Worm (Caenorhabditis elegans): ENCODE data around the gene F20D6.2.
A peak's percentile ranks its signal among the peaks of the same experiment; 100 is the strongest.

The F20D6.2 gene

DNA sequence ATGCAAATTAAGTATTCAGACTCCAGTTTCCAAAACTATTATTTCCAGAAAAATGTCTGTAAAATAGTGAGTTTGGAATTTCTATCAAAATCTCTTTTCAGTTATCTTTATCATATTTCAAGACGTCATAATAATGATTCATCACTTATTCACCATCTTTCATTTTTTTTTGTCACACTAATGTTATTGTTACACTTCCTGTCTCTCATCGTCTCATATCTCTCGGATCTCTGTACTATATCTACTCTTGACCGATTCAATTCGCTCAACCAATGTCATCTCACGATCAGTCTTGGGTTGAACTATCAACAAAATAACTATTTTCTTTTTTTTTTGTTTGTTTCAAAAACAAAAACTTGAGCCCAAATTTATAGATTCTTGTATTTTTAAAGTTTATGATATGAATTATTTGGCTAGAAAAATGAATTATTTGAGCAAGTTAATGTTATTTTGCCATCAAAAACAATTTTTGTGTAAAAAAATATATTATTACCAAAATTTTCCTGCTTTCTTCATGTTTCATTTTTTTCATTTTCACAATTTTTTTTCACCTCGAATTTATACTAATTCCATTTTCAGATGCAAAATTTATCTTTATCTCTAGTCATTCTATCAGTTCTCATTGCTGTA lies 15.5 kb downstream of the F20D6.2 start, which contains the start of gene cri-2:
Gene cri-2 (plus strand): TSS at position 580 of the 630 bp plus-strand sequence.
- no peak for TF ChIP-seq fkh-2 (tag; optimal IDR thresholded peaks at IDR 0.05)
- TF ChIP-seq nhr-25 (tag; optimal IDR thresholded peaks at IDR 0.05), result peak; percentile 35
- TF ChIP-seq egl-27 (tag; optimal IDR thresholded peaks at IDR 0.05), result peak; percentile 24
- TF ChIP-seq nhr-43 (tag; optimal IDR thresholded peaks at IDR 0.05; ENCODE audit: poor library complexity, severe bottlenecking), result peak; percentile 16
- TF ChIP-seq nhr-23 (tag; optimal IDR thresholded peaks at IDR 0.05), result peak; percentile 65

DNA sequence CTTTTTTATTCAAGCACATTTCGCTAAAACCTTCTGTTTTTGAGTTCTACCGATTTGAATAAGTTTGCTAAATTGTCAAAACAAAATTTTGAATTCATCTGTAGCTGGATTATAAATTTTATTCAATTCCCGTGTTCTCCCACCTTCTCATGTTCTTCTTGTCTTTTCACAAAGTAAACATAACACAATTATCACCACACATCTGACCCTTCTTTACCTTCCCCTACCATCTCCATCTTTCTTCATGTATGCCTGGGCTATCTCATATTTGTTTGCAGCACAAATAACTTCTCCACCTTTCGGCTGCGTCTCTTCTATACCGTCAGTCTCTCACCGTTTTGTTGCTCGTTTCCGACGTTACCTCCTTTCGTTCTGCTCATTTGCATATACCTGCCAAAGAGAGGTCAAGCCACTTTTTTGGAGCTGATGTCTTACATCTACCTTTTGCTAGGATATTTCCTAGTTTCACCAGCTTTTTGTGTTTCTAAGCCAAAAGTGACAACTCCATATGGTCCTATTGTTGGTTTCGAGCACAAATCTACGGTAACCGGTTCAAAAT lies 17.3 kb downstream of the F20D6.2 start, which contains the start of gene cest-17:
Gene cest-17 (plus strand): TSS at position 248 of the 559 bp plus-strand sequence.
- TF ChIP-seq pha-4 (tag; optimal IDR thresholded peaks at IDR 0.05) (peak; percentile 76), unc-62 (GFP tag; optimal IDR thresholded peaks at IDR 0.05) (no peak), aly-2 (tag; optimal IDR thresholded peaks at IDR 0.05) (no peak), pqm-1 (tag; optimal IDR thresholded peaks at IDR 0.05) (peak; percentile 16), nhr-67 (tag; optimal IDR thresholded peaks at IDR 0.05) (no peak), elt-2 (tag; optimal IDR thresholded peaks at IDR 0.05) (peak; percentile 21)

DNA sequence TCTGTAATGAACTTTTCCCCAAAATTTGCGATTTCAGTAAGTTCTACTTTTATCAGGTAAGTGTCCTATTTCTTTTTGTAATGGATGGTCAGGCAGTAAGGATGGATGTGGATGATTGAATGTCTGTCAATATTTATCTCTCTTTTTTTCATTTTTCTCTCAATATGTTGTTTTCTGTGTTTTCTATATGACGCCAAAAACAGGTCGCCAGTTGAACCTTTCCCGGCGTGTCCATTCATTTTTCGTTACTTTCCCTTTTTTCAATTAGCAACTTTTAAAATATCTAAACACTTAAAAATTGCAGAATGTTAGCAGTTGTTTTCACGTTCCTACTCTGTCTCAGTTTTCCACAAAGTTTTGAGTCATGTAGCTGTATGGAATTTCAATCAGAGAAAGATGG lies 21.1 kb downstream of the F20D6.2 start, which contains the start of gene timp-1:
Gene timp-1 (plus strand): TSS at position 305 of the 400 bp plus-strand sequence.
- no peak for TF ChIP-seq hmg-11 (tag; optimal IDR thresholded peaks at IDR 0.05)
- peak; percentile 45 for TF ChIP-seq nhr-23 (tag; optimal IDR thresholded peaks at IDR 0.05)

DNA sequence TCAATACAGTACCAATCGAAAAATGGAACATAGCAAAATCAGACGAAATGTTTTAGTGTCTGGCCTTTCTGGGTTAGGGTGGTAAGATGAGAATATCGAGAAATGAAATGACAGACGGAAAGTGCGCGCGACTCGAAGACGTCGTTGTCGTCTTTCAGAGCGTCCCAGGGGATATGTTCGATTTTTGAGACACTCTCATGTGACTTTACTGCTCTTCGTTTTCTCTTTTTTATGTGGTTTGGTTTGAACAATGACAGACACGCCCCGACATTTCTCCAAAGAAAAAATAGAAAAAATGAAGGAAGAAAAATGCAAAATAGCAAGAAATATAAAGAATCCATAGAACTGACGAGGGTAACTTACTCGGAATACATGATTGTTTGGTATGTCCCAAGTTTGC lies 24.7 kb downstream of the F20D6.2 start:
- TF ChIP-seq nfya-1 (tag; optimal IDR thresholded peaks at IDR 0.05; ENCODE audit: insufficient read depth) (peak; percentile 19), zag-1 (tag; optimal IDR thresholded peaks at IDR 0.05) (no peak)

DNA sequence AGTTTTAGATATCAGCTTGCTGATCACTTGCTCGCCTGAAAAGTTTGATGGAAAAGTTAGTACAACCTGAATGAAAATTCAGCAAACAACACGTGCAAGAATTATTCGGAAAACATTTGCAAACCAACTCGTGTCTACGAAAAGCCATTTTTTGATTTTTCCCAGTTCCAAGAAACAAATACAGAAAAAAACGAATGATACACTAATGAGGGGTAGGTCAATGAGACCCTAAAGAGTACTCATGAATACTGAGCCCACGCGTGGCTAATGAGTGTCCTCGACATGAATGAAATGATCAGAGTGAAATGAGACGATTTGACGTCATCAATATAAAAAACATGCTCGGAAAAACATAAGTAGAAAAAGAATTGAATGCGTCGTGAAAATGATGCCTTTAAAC lies 26.2 kb downstream of the F20D6.2 start:
- TF ChIP-seq nhr-12 (tag; optimal IDR thresholded peaks at IDR 0.05), result no peak
- no peak for TF ChIP-seq ceh-16 (tag; optimal IDR thresholded peaks at IDR 0.05)
- TF ChIP-seq unc-62 (GFP tag; optimal IDR thresholded peaks at IDR 0.05), result no peak
- TF ChIP-seq lsy-12 (tag; optimal IDR thresholded peaks at IDR 0.05), result no peak
- no peak for TF ChIP-seq ztf-11 (tag; optimal IDR thresholded peaks at IDR 0.05)

DNA sequence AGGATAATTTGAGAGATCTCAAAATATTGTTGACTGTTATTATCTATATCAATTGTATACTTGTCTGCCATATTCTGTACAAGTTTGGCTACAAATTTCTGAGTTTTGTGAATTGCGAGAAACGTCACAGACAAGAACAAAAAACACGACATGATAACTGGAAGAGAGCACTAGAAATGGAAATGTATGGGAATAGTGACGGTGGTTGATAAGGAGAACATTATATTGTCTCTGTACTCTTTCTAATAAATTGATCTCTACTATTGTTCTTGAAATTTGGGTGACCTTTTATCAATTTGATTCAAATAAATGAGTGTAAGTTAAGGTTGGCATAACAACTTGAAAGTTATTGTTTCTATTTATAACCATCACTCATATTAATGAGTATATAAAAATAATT lies 27.0 kb downstream of the F20D6.2 start:
- TF ChIP-seq fkh-10 (GFP tag; optimal IDR thresholded peaks at IDR 0.05) (no peak), pqm-1 (tag; optimal IDR thresholded peaks at IDR 0.05) (peak; percentile 83), nhr-25 (tag; optimal IDR thresholded peaks at IDR 0.05) (no peak), elt-2 (tag; optimal IDR thresholded peaks at IDR 0.05) (peak; percentile 87), ztf-11 (tag; optimal IDR thresholded peaks at IDR 0.05) (no peak)

DNA sequence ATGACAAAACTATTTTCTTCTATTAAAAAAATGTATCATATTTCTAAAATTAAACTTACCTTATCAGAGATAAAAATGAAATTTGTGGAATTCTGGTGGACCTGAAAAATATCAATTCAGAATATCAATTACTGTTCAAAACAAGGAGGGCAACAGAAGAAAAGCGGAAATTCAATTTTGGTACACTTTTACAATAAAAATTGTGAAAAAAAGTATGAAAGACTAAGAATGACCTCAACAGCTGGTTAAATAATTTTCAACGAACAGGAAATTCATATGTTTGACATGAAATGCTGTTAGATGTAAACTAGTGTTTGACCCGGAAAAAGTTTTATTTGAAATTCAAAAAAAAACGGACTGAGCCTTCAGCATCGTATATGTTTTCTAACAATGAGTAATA lies 28.0 kb downstream of the F20D6.2 start, which contains the start of gene K07C11.7:
Gene K07C11.7 (minus strand): TSS at position 101 of the 400 bp plus-strand sequence.
- TF ChIP-seq eor-1 (tag; optimal IDR thresholded peaks at IDR 0.05), result no peak
- TF ChIP-seq zag-1 (tag; optimal IDR thresholded peaks at IDR 0.05), result no peak
- no peak for TF ChIP-seq unc-62 (GFP tag; optimal IDR thresholded peaks at IDR 0.05)
- no peak for TF ChIP-seq nhr-237 (tag; optimal IDR thresholded peaks at IDR 0.05)
- TF ChIP-seq elt-1 (tag; optimal IDR thresholded peaks at IDR 0.05), result no peak
- TF ChIP-seq mml-1 (tag; optimal IDR thresholded peaks at IDR 0.05), result no peak
- TF ChIP-seq tbx-2 (tag; optimal IDR thresholded peaks at IDR 0.05), result no peak
- no peak for TF ChIP-seq lsy-12 (tag; optimal IDR thresholded peaks at IDR 0.05)
- no peak for TF ChIP-seq hmg-11 (tag; optimal IDR thresholded peaks at IDR 0.05)
- no peak for TF ChIP-seq pha-4 (tag; optimal IDR thresholded peaks at IDR 0.05)

DNA sequence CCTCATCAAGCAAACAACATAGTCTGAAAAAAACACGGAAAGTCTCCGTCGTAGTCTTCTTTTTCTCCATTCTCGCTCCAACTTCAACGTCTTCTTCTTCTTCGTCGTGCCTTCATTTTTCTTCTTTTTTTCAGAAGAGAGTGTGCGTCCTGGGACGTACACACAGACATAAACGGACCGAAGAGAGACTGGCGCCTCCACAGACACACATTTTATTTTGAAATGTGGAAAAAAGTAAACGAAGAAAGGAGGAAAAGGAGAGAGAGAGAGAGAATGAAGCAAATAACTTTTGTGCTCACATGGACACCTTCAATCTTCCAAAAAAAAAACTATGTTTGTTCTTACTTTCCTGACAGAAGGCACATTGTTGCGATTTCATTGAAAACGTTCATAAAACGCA lies 29.3 kb downstream of the F20D6.2 start:
- TF ChIP-seq nhr-23 (tag; optimal IDR thresholded peaks at IDR 0.05), result no peak
- peak; percentile 70 for TF ChIP-seq hmg-11 (tag; optimal IDR thresholded peaks at IDR 0.05)
- peak; percentile 25 for TF ChIP-seq nfya-1 (tag; optimal IDR thresholded peaks at IDR 0.05; ENCODE audit: insufficient read depth)

Measured in whole organism, L3 larva.